Worm (Caenorhabditis elegans) whole organism, late embryonic: Measurements from ENCODE around the gene hmg-1.1.

Source experiments
- ahr-1 ChIP-seq: sonication (generic microtip); optimal IDR thresholded peaks from 2 replicates; lab custom pipeline; 2016; ENCODE audit warnings: missing genetic modification characterization, missing compliant biosample characterization
- ceh-31 ChIP-seq: sonication (generic microtip); optimal IDR thresholded peaks from 2 replicates; lab custom pipeline; 2016; ENCODE audit warnings: missing genetic modification characterization, missing compliant biosample characterization
- ceh-9 ChIP-seq: sonication (generic microtip); optimal IDR thresholded peaks from 2 replicates; lab custom pipeline; 2016; ENCODE audit warnings: mild to moderate bottlenecking, missing genetic modification characterization, inconsistent platforms, missing compliant biosample characterization
- fkh-10 ChIP-seq: fragments of 150-350 bp; optimal IDR thresholded peaks from 2 replicates; lab custom pipeline; 2014; ENCODE audit warnings: missing biosample characterization, missing genetic modification reagents, missing genetic modification characterization

- TF ChIP-seq fkh-10 (GFP tag; lab: Kevin White, UChicago) (no peak), ceh-9 (no peak), ceh-31 (no peak), ahr-1 (tag; lab: Kevin White, UChicago) (no peak)
These were observed 45.2 kb upstream of the hmg-1.1 start, which contains the start of gene ace-3 for ce11 chrII:14205335-14205734.
